Worm (Caenorhabditis elegans) whole organism, L1 larva: ENCODE data around the gene srw-44.

ENCODE experiments used
- efl-1 ChIP-seq, 4 experiments: fragments of 150-350 bp; optimal IDR thresholded peaks in 3 of 4; peaks in 1 of 4; 1 replicate in 1 of 4; 2 replicates in 3 of 4; lab custom pipeline; 2014; ENCODE audit warnings: missing biosample characterization in 2 of 4, missing genetic modification characterization in 2 of 4, missing genetic modification reagents in 2 of 4
- lir-3 ChIP-seq: sonication (generic microtip); optimal IDR thresholded peaks from 2 replicates; lab custom pipeline; 2016; ENCODE audit warnings: mild to moderate bottlenecking, missing genetic modification characterization, moderate library complexity, missing compliant biosample characterization; ENCODE audit not compliant: poor library complexity
- mep-1 ChIP-seq: fragments of 150-350 bp; optimal IDR thresholded peaks from 2 replicates; lab custom pipeline; 2014; ENCODE audit warnings: missing biosample characterization, missing genetic modification characterization
- nhr-11 ChIP-seq: fragments of 150-350 bp; optimal IDR thresholded peaks from 2 replicates; lab custom pipeline; 2014; ENCODE audit warnings: missing biosample characterization, missing genetic modification characterization
- nhr-90 ChIP-seq: sonication (generic microtip); optimal IDR thresholded peaks from 2 replicates; lab custom pipeline; 2016; ENCODE audit warnings: mild to moderate bottlenecking, missing genetic modification characterization, missing compliant biosample characterization; ENCODE audit not compliant: poor library complexity
- pax-3 ChIP-seq: fragments of 200-800 bp; sonication (Bioruptor generic); optimal IDR thresholded peaks from 2 replicates; lab custom pipeline; 2018; ENCODE audit warnings: mild to moderate bottlenecking, missing genetic modification characterization, moderate library complexity, missing compliant biosample characterization
- unc-86 ChIP-seq: sonication (generic microtip); optimal IDR thresholded peaks from 2 replicates; lab custom pipeline; 2016; ENCODE audit warnings: missing genetic modification characterization, missing compliant biosample characterization

DNA sequence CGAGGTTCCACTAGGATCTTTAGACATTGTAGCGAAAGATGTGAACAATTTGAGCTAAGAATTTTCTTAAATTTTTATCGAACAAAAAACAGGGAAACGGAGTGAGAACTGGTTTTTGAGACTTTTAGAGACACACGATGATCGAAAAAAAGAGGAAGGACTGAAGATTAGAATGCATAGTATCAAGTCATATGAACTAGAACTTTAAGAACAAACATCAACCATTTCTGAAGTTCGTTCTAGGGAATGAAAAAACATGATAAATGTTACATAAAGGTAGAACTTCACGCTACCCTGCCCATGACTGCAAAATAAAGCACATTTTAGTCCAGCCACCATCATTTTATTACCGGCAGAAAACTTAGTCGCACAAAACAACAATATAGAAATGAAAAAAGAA is 33.7 kb upstream of the srw-44 start, which contains the start of gene W06G6.9:
- TF ChIP-seq unc-86 (tag; lab: Kevin White, UChicago), result no peak
- TF ChIP-seq efl-1 (optimal IDR thresholded peaks at IDR 0.05; lab: Kevin White, UChicago), result no peak
- no peak for TF ChIP-seq efl-1 (GFP tag; optimal IDR thresholded peaks at IDR 0.05 in 1 of 2; lab: Kevin White, UChicago)
- TF ChIP-seq nhr-90 (tag; lab: Kevin White, UChicago), result no peak
- no peak for TF ChIP-seq mep-1
- no peak for TF ChIP-seq nhr-11 (tag; lab: Kevin White, UChicago)
- TF ChIP-seq lir-3 (tag; lab: Kevin White, UChicago), result no peak
- TF ChIP-seq pax-3 (tag; lab: Kevin White, UChicago), result no peak
